Worm (Caenorhabditis elegans) whole organism, midembryonic: ENCODE measurements around the gene rpc-11.

Experiments
- T22C8.4 ChIP-seq: fragments of 200-800 bp; sonication (Bioruptor generic); IDR thresholded peaks from 2 replicates; pipeline ENCODE4 v1.3.6; 2022; ENCODE audit warnings: missing genetic modification characterization, missing compliant biosample characterization
- cog-1 ChIP-seq: sonication (generic microtip); optimal IDR thresholded peaks from 2 replicates; lab custom pipeline; 2016; ENCODE audit warnings: missing genetic modification characterization, missing compliant biosample characterization
- flt-1 ChIP-seq: fragments of 200-800 bp; sonication (Bioruptor generic); IDR thresholded peaks from 2 replicates; pipeline ENCODE4 v1.3.6; 2022; ENCODE audit warnings: missing genetic modification characterization, missing compliant biosample characterization
- klf-2 ChIP-seq: fragments of 200-800 bp; sonication (Bioruptor generic); conservative IDR thresholded peaks from 2 replicates; pipeline ENCODE4 v1.3.6; 2022; ENCODE audit warnings: missing genetic modification reagents, missing genetic modification characterization, missing compliant biosample characterization
- med-1 ChIP-seq: sonication (generic microtip); optimal IDR thresholded peaks from 2 replicates; lab custom pipeline; 2017; ENCODE audit warnings: missing genetic modification characterization, mild to moderate bottlenecking, missing compliant biosample characterization, antibody characterized with exemption, missing genetic modification reagents; ENCODE audit not compliant: insufficient read depth
- ref-1 ChIP-seq: fragments of 200-800 bp; sonication (Bioruptor generic); conservative IDR thresholded peaks from 2 replicates; pipeline ENCODE4 v1.3.6; 2022; ENCODE audit warnings: missing genetic modification reagents, missing genetic modification characterization, missing compliant biosample characterization
- tab-1 ChIP-seq: fragments of 200-800 bp; sonication (Bioruptor generic); IDR thresholded peaks from 2 replicates; pipeline ENCODE4 v1.3.6; 2022; ENCODE audit warnings: missing genetic modification characterization, missing compliant biosample characterization
- ztf-23 ChIP-seq: fragments of 200-800 bp; sonication (Bioruptor generic); IDR thresholded peaks from 2 replicates; pipeline ENCODE4 v1.3.6; 2022; ENCODE audit warnings: missing genetic modification reagents, missing genetic modification characterization, missing compliant biosample characterization
- ztf-29 ChIP-seq: fragments of 200-800 bp; sonication (Bioruptor generic); IDR thresholded peaks from 2 replicates; pipeline ENCODE4 v1.3.6; 2022; ENCODE audit warnings: missing genetic modification reagents, missing genetic modification characterization, missing compliant biosample characterization

rpc-11 gene

DNA sequence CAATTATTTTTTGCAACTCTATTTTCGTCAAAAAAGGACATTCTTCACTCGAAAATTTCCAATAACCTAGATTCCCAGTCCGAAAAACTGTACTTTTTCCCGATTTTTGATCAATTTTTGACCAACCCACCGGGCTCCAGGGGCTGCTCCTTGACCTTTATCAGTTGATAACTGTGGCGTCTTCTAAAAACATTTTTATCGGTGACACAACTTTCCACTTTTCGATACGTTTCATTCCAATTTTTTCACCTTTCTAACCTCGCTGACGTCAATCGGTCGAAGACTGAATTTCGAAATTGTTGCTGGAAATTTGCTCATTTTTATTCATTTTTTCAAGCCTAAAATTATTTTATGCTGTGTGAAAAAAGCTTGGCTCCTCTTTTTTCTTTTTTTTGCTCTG, 20.2 kb downstream of the rpc-11 start:
- TF ChIP-seq klf-2 (GFP tag; lab: Robert Waterston, UW): no peak
- TF ChIP-seq med-1 (GFP tag; lab: Kevin White, UChicago): no peak
- TF ChIP-seq ref-1 (GFP tag; lab: Robert Waterston, UW): no peak
- TF ChIP-seq tab-1 (GFP tag; lab: Robert Waterston, UW): no peak

DNA sequence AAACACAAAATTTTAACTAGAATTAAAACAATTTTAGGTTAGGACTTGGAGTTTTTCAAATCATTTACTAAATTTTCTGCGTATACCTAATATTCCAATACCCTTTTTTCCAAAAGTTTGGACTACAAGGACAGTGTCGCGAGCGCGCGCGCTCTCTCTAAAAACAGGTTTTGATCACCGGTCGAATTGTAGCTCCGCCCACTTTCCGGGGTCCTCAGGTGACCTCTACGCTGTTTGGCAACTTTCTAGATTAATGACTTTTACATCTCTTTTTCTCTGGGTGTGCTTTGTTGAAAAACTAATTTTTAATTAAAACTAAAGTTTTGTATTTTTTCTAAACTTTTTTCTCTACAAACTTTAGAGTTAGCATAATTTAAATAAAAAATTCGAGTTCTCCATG, 20.8 kb downstream of the rpc-11 start:
- TF ChIP-seq cog-1 (tag; lab: Kevin White, UChicago) (no peak), T22C8.4 (GFP tag; lab: Robert Waterston, UW) (no peak), flt-1 (GFP tag; lab: Robert Waterston, UW) (no peak), ztf-29 (GFP tag; lab: Robert Waterston, UW) (no peak)

DNA sequence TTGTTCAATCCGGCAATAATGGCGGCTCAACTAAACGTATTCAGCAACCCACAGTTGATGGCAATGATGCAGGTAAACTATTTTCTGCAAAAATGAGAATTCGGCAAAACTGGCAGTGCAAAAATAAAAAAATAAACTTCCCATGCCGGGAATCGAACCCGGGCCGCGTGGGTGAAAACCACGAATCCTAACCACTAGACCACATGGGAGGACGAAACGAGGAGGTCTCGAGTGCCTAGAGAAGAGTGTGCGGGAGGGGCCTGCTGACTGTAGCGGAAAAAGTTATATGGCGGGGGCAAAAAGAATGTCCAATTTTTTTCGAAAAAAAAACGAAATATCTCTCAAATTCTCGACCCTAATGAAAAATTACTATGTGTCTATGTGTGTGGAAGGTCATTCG, 21.8 kb downstream of the rpc-11 start:
- peak; percentile 39 for TF ChIP-seq med-1 (GFP tag; lab: Kevin White, UChicago)
- peak; percentile 88 for TF ChIP-seq T22C8.4 (GFP tag; lab: Robert Waterston, UW)
- TF ChIP-seq ztf-29 (GFP tag; lab: Robert Waterston, UW): peak; percentile 78
- TF ChIP-seq klf-2 (GFP tag; lab: Robert Waterston, UW): peak; percentile 65; the same call in 1 of the 2 replicates
- TF ChIP-seq ztf-23 (GFP tag; lab: Robert Waterston, UW): peak; percentile 87
- peak; percentile 90 for TF ChIP-seq ref-1 (GFP tag; lab: Robert Waterston, UW)
- no peak for TF ChIP-seq cog-1 (tag; lab: Kevin White, UChicago)
- peak; percentile 91 for TF ChIP-seq flt-1 (GFP tag; lab: Robert Waterston, UW)
- TF ChIP-seq tab-1 (GFP tag; lab: Robert Waterston, UW): peak; percentile 88

DNA sequence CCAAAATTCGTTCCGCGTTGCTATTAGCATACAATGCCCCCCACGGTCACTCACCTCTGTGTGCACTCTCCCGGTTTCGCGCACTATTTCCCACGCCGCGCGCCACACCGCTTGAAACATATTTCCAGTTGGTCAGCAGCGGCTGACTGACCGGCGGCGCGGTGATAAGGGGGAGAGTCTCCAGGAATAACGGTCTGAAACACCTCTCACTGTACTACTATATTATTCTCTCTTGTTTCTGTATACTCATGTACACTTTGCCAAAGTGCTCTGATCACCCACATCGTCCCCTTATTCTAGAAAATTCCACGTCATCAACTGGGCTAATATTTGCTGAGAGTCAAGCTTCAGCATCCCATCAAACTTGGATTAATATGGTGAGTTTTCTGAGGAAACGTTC, 23.9 kb downstream of the rpc-11 start, which contains the start of gene nhr-41:
Gene nhr-41 (plus strand): TSS at position 301 of the 400 bp plus-strand sequence.
- TF ChIP-seq flt-1 (GFP tag; lab: Robert Waterston, UW): 0 out of 2 replicates have a peak, but pooled peaks have one; percentile 23
- no peak for TF ChIP-seq T22C8.4 (GFP tag; lab: Robert Waterston, UW)

DNA sequence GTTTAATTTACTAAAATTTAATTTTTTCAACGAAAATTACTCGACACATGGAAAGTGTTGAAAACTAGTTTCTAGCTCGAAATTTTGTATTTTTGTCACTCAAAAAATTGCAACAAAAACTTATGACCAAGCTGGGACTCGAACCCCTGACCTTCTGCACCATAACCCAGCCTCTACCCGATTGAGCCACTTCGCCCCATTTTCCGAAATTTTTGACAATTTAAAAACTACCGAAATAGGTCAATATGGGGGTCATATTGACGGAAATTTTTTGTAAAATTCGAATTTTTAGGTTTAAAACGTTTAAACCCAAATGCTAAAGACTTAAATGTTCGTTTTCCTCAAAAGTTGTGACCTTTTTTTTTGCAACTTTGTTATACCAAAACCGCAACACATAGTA, 24.3 kb downstream of the rpc-11 start:
- TF ChIP-seq ztf-23 (GFP tag; lab: Robert Waterston, UW): 0 out of 2 replicates have a peak, but pooled peaks have one; percentile 26
- TF ChIP-seq flt-1 (GFP tag; lab: Robert Waterston, UW): no peak

DNA sequence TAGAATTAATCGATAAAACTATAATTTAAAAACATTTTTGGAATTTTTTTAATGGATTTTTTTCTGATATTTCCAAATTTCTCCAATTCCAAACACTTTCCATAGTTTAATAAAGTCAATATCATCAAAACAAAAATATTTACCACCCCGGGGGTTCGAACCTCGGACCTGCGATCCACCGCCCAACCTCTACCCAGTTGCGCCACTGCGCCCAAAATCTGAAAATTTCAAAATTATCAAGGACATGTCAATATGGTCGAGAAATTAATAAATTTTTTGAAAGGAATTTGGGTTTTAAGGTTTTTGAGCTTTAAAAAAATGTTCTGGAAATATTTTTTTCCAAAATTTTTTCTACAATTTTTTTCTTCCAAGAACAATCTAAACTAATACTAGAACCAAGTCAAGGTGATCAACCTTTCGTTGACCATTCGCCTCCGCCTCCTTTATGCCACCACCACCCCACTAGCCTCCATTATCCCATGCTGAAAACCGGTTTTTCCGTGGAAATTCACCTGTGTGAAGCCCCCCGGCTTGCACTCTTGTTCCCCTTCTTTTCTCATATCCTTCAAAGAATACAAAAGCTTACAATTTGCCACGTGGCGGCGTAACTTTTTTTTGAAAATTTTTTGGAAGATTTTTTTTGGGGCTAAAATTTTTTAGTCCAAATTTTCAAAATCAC, 28.1 kb downstream of the rpc-11 start:
- TF ChIP-seq T22C8.4 (GFP tag; lab: Robert Waterston, UW) (no peak), ref-1 (GFP tag; lab: Robert Waterston, UW) (no peak), cog-1 (tag; lab: Kevin White, UChicago) (no peak), flt-1 (GFP tag; lab: Robert Waterston, UW) (no peak), tab-1 (GFP tag; lab: Robert Waterston, UW) (no peak), ztf-23 (GFP tag; lab: Robert Waterston, UW) (no peak), ztf-29 (GFP tag; lab: Robert Waterston, UW) (no peak)

DNA sequence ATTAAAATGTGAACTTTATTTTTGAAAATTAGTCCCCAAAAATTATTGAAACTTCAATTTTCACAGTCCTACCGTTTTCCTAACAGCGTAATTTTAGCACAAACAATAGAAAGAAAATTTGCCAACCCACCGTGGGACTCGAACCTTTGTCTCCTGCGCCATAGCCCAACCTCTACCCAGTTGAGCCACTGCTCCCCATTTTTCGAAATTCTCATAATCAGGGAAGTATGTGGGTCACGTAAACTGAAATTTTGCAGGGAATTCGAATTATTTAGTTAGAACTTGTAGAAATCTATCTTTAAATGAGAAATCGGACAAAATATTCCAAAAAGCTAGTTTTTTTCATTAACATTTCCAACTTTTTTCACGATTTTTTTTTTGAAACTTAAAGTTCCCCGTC, 29.5 kb downstream of the rpc-11 start:
- TF ChIP-seq med-1 (GFP tag; lab: Kevin White, UChicago) (no peak), klf-2 (GFP tag; lab: Robert Waterston, UW) (no peak), cog-1 (tag; lab: Kevin White, UChicago) (no peak), ztf-29 (GFP tag; lab: Robert Waterston, UW) (no peak), ztf-23 (GFP tag; lab: Robert Waterston, UW) (no peak), ref-1 (GFP tag; lab: Robert Waterston, UW) (no peak)

DNA sequence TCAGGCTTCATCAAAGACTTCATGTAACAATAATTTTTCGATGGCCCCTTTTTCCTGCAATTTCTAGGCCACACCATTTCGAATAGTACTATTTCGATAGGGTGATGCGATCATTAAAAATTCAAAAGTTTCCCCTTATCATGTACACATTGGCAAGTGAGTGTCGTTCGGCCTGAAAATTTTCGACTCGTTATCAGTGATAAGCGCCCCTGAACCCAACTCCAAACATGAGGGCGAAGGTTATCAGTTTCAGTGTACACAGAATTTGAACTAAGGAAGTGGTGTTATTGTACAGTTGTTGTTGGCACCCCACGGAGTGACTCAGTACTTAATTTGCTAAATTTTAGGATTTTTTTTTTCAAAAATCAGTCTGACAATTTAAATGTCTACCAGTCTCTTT, 30.9 kb downstream of the rpc-11 start:
- TF ChIP-seq flt-1 (GFP tag; lab: Robert Waterston, UW) (no peak), cog-1 (tag; lab: Kevin White, UChicago) (no peak), ztf-23 (GFP tag; lab: Robert Waterston, UW) (no peak), ztf-29 (GFP tag; lab: Robert Waterston, UW) (no peak), T22C8.4 (GFP tag; lab: Robert Waterston, UW) (no peak)

DNA sequence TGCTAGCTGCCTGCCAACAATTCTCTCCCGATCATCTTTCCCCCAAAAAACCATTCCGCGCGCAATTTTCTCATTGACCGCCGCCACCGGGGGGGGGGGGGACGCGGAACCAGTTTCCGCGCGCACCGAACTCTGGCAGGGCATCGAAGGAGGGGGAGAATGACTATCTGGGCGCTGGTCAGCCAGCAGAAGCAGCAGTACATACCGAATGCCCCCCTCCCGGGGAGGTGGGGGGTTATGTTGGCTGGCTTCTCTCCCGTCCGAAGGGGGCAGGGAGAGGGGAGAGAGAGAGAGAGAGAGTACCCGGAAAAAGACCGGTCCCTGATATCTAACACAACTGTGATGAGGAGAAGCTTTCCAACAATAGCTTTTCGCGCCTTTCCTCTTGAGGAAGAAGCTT, 32.1 kb downstream of the rpc-11 start:
- TF ChIP-seq tab-1 (GFP tag; lab: Robert Waterston, UW): peak; percentile 48; the same call in 1 of the 2 replicates
- no peak for TF ChIP-seq ref-1 (GFP tag; lab: Robert Waterston, UW)
- TF ChIP-seq ztf-29 (GFP tag; lab: Robert Waterston, UW): no peak
- 0 out of 2 replicates have a peak, but pooled peaks have one; percentile 10 for TF ChIP-seq T22C8.4 (GFP tag; lab: Robert Waterston, UW)
- TF ChIP-seq cog-1 (tag; lab: Kevin White, UChicago): no peak
- no peak for TF ChIP-seq klf-2 (GFP tag; lab: Robert Waterston, UW)
- TF ChIP-seq med-1 (GFP tag; lab: Kevin White, UChicago): no peak
- TF ChIP-seq ztf-23 (GFP tag; lab: Robert Waterston, UW): no peak
- TF ChIP-seq flt-1 (GFP tag; lab: Robert Waterston, UW): peak; percentile 37; the same call in 1 of the 2 replicates

DNA sequence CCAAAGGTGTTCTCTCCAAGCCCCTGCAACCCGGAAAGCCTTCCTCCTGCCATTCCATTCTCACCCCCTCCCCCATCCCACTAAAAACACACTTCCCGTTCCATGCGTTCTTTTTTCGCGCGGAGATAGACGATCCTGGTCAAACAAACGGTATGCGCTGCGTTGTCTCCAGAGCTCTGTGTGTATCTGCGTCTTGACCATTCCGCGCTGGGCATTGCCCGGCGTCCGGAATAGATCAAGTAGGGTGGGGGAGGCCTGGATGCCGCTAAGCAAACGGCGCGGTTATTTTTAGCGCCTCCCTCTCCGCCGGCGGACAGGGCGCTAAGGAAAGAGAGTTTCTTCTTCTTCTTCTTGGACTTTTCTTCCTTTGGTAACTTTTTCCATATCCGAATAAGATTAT, 34.6 kb downstream of the rpc-11 start:
- TF ChIP-seq flt-1 (GFP tag; lab: Robert Waterston, UW): no peak
- TF ChIP-seq ztf-23 (GFP tag; lab: Robert Waterston, UW): no peak
- TF ChIP-seq T22C8.4 (GFP tag; lab: Robert Waterston, UW): no peak
- no peak for TF ChIP-seq ztf-29 (GFP tag; lab: Robert Waterston, UW)
- no peak for TF ChIP-seq tab-1 (GFP tag; lab: Robert Waterston, UW)
- TF ChIP-seq cog-1 (tag; lab: Kevin White, UChicago): no peak
- TF ChIP-seq klf-2 (GFP tag; lab: Robert Waterston, UW): no peak
- TF ChIP-seq ref-1 (GFP tag; lab: Robert Waterston, UW): no peak
- no peak for TF ChIP-seq med-1 (GFP tag; lab: Kevin White, UChicago)
